Fruit fly (Drosophila melanogaster) whole organism, embryonic: ENCODE data around the gene Atg2.

ENCODE experiments used
- Atf-2 ChIP-seq: fragments of 200-800 bp; sonication (Bioruptor generic); optimal IDR thresholded peaks from 2 replicates; lab custom pipeline; 2016; ENCODE audit warnings: missing biosample characterization, missing genetic modification characterization
- Awh ChIP-seq: fragments of 200-800 bp; sonication (Bioruptor generic); IDR thresholded peaks from 2 replicates; pipeline ENCODE4, ENCODE4 v1.3.6; 2022; ENCODE audit warnings: missing biosample characterization, missing genetic modification characterization
- CG13287 ChIP-seq: fragments of 200-800 bp; sonication (Bioruptor generic); IDR thresholded peaks from 2 replicates; pipeline ENCODE4 v1.3.6; 2022; ENCODE audit warnings: missing biosample characterization, missing genetic modification characterization; ENCODE audit not compliant: partially characterized antibody
- CG15479 ChIP-seq: fragments of 200-800 bp; sonication (Bioruptor generic); optimal IDR thresholded peaks from 3 replicates; lab custom pipeline; 2019; ENCODE audit warnings: missing biosample characterization, mild to moderate bottlenecking, missing genetic modification characterization, moderate library complexity
- CG1603 ChIP-seq: fragments of 200-800 bp; sonication (Bioruptor generic); optimal IDR thresholded peaks from 2 replicates; lab custom pipeline; 2019; ENCODE audit warnings: missing biosample characterization, mild to moderate bottlenecking, missing genetic modification characterization, moderate library complexity
- CG17359 ChIP-seq: fragments of 200-800 bp; sonication (Bioruptor generic); optimal IDR thresholded peaks from 3 replicates; lab custom pipeline; 2018; ENCODE audit warnings: missing biosample characterization, mild to moderate bottlenecking, missing genetic modification characterization, moderate library complexity
- CG2129 ChIP-seq: fragments of 200-800 bp; sonication (Bioruptor generic); IDR thresholded peaks from 2 replicates; pipeline ENCODE4 v1.3.6; 2022; ENCODE audit warnings: missing biosample characterization, missing genetic modification characterization; ENCODE audit not compliant: partially characterized antibody
- CG30020 ChIP-seq: fragments of 200-800 bp; optimal IDR thresholded peaks from 2 replicates; lab custom pipeline; 2019; ENCODE audit warnings: missing biosample characterization, mild to moderate bottlenecking, missing genetic modification characterization, moderate library complexity
- CG32767 ChIP-seq: fragments of 200-800 bp; sonication (Bioruptor generic); IDR thresholded peaks from 2 replicates; pipeline ENCODE4 v1.3.6; 2022; ENCODE audit warnings: missing biosample characterization, missing genetic modification characterization
- CG3995 ChIP-seq: fragments of 200-800 bp; sonication (Bioruptor generic); optimal IDR thresholded peaks from 3 replicates; lab custom pipeline; 2016; ENCODE audit warnings: missing biosample characterization, missing genetic modification characterization
- CG5245 ChIP-seq: fragments of 200-800 bp; sonication (Bioruptor generic); optimal IDR thresholded peaks from 3 replicates; lab custom pipeline; 2016; ENCODE audit warnings: missing biosample characterization, missing genetic modification characterization
- CG7963 ChIP-seq: fragments of 200-800 bp; sonication (Bioruptor generic); IDR thresholded peaks from 3 replicates; pipeline ENCODE4 v1.3.6; 2022; ENCODE audit warnings: missing biosample characterization, missing genetic modification characterization; ENCODE audit not compliant: partially characterized antibody
- CG9797 ChIP-seq: fragments of 200-800 bp; sonication (Bioruptor generic); optimal IDR thresholded peaks from 3 replicates; lab custom pipeline; 2018; ENCODE audit warnings: missing biosample characterization, mild to moderate bottlenecking, missing genetic modification characterization
- CG9876 ChIP-seq: fragments of 200-800 bp; sonication (Bioruptor generic); optimal IDR thresholded peaks from 2 replicates; lab custom pipeline; 2016; ENCODE audit warnings: missing biosample characterization, missing genetic modification characterization
- Deaf1 ChIP-seq: fragments of 200-800 bp; optimal IDR thresholded peaks from 3 replicates; lab custom pipeline; 2019; ENCODE audit warnings: missing biosample characterization, mild to moderate bottlenecking, missing genetic modification characterization, moderate library complexity
- Dip3 ChIP-seq: fragments of 200-800 bp; sonication (Bioruptor generic); optimal IDR thresholded peaks from 3 replicates; lab custom pipeline; 2016; ENCODE audit warnings: missing biosample characterization, missing genetic modification characterization
- Dll ChIP-seq: fragments of 200-800 bp; sonication (Bioruptor generic); IDR thresholded peaks from 4 replicates; pipeline ENCODE4 v1.3.6; 2022; ENCODE audit warnings: missing biosample characterization, missing genetic modification characterization; ENCODE audit not compliant: partially characterized antibody
- Eip74EF ChIP-seq, 2 experiments: fragments of 200-800 bp in 1 of 2; fragments of >200 bp in 1 of 2; sonication (Bioruptor generic) in 1 of 2; optimal IDR thresholded peaks; 2 replicates each; lab custom pipeline; 2017 to 2019; ENCODE audit warnings: missing biosample characterization in 2 of 2, missing genetic modification characterization in 2 of 2, mild to moderate bottlenecking in 1 of 2, moderate library complexity in 1 of 2
- H15 ChIP-seq: fragments of 200-800 bp; sonication (Bioruptor generic); IDR thresholded peaks from 3 replicates; pipeline ENCODE4 v1.3.6; 2022; ENCODE audit warnings: missing biosample characterization, missing genetic modification characterization
- HLH3B ChIP-seq: fragments of 200-800 bp; sonication (Bioruptor generic); IDR thresholded peaks from 2 replicates; pipeline ENCODE4 v1.3.6; 2022; ENCODE audit warnings: missing biosample characterization, missing genetic modification characterization
- Kr ChIP-seq: fragments of 200-800 bp; sonication (Bioruptor generic); optimal IDR thresholded peaks from 2 replicates; lab custom pipeline; 2017; ENCODE audit warnings: missing biosample characterization, mild to moderate bottlenecking, missing genetic modification characterization
- Lhr ChIP-seq: fragments of 200-800 bp; sonication (Bioruptor generic); optimal IDR thresholded peaks from 3 replicates; lab custom pipeline; 2017; ENCODE audit warnings: mild to moderate bottlenecking, missing biosample characterization, missing genetic modification reagents, missing genetic modification characterization
- NC2β ChIP-seq: fragments of 200-800 bp; sonication (Bioruptor generic); optimal IDR thresholded peaks from 2 replicates; lab custom pipeline; 2016; ENCODE audit warnings: missing biosample characterization, missing genetic modification characterization
- Oli ChIP-seq: fragments of 200-800 bp; sonication (Bioruptor generic); optimal IDR thresholded peaks from 2 replicates; lab custom pipeline; 2018; ENCODE audit warnings: missing biosample characterization, mild to moderate bottlenecking, missing genetic modification characterization, moderate library complexity
- Side ChIP-seq: fragments of 200-800 bp; sonication (Bioruptor generic); optimal IDR thresholded peaks from 2 replicates; lab custom pipeline; 2016; ENCODE audit warnings: missing biosample characterization, missing genetic modification characterization
- Six4 ChIP-seq: fragments of 200-800 bp; sonication (Bioruptor generic); optimal IDR thresholded peaks from 2 replicates; lab custom pipeline; 2016; ENCODE audit warnings: missing biosample characterization, missing genetic modification characterization
- Sox102F ChIP-seq: fragments of 200-800 bp; sonication (Bioruptor generic); optimal IDR thresholded peaks from 2 replicates; lab custom pipeline; 2018; ENCODE audit warnings: missing biosample characterization, mild to moderate bottlenecking, missing genetic modification characterization, moderate library complexity
- Ssrp ChIP-seq: fragments of 200-800 bp; sonication (Bioruptor generic); optimal IDR thresholded peaks from 2 replicates; lab custom pipeline; 2018; ENCODE audit warnings: missing biosample characterization, mild to moderate bottlenecking, missing genetic modification characterization, moderate library complexity
- Stat92E ChIP-seq, 3 experiments: fragments of >200 bp in 2 of 3; fragments of 200-800 bp in 1 of 3; sonication (Bioruptor generic) in 1 of 3; optimal IDR thresholded peaks; 2 replicates each; lab custom pipeline; 2017 to 2019; ENCODE audit warnings: missing biosample characterization in 3 of 3, missing genetic modification characterization in 3 of 3, mild to moderate bottlenecking in 1 of 3, moderate library complexity in 1 of 3
- Tbp ChIP-seq: fragments of >200 bp; optimal IDR thresholded peaks from 2 replicates; lab custom pipeline; 2018; ENCODE audit warnings: missing biosample characterization, missing genetic modification characterization
- abd-A ChIP-seq: fragments of 200-800 bp; sonication (Bioruptor generic); optimal IDR thresholded peaks from 3 replicates; lab custom pipeline; 2019; ENCODE audit warnings: missing biosample characterization, mild to moderate bottlenecking, missing genetic modification characterization, moderate library complexity
- btn ChIP-seq: fragments of 200-800 bp; sonication (Bioruptor generic); optimal IDR thresholded peaks from 2 replicates; lab custom pipeline; 2016; ENCODE audit warnings: missing biosample characterization, missing genetic modification characterization
- dati ChIP-seq: fragments of 200-800 bp; sonication (Bioruptor generic); IDR thresholded peaks from 2 replicates; pipeline ENCODE4 v1.3.6; 2022; ENCODE audit warnings: missing biosample characterization, missing genetic modification characterization
- dmrt99B ChIP-seq: fragments of 200-800 bp; sonication (Bioruptor generic); optimal IDR thresholded peaks from 2 replicates; lab custom pipeline; 2018; ENCODE audit warnings: missing biosample characterization, mild to moderate bottlenecking, missing genetic modification characterization, moderate library complexity
- esg ChIP-seq: fragments of 200-800 bp; sonication (Bioruptor generic); conservative IDR thresholded peaks from 2 replicates; pipeline ENCODE4 v1.3.6; 2022; ENCODE audit warnings: missing biosample characterization, missing genetic modification characterization
- fd3F ChIP-seq: fragments of 200-800 bp; sonication (Bioruptor generic); optimal IDR thresholded peaks from 2 replicates; lab custom pipeline; 2018; ENCODE audit warnings: missing biosample characterization, mild to moderate bottlenecking, missing genetic modification characterization, moderate library complexity
- fd96Cb ChIP-seq: fragments of 200-800 bp; sonication (Bioruptor generic); optimal IDR thresholded peaks from 2 replicates; lab custom pipeline; 2018; ENCODE audit warnings: missing biosample characterization, mild to moderate bottlenecking, missing genetic modification characterization, moderate library complexity
- jing ChIP-seq: fragments of 200-800 bp; sonication (Bioruptor generic); optimal IDR thresholded peaks from 2 replicates; lab custom pipeline; 2018; ENCODE audit warnings: missing biosample characterization, mild to moderate bottlenecking, missing genetic modification characterization
- nau ChIP-seq: fragments of 200-800 bp; sonication (Bioruptor generic); optimal IDR thresholded peaks from 3 replicates; lab custom pipeline; 2017; ENCODE audit warnings: missing biosample characterization, mild to moderate bottlenecking, missing genetic modification characterization, missing genetic modification reagents
- peb ChIP-seq: fragments of 200-800 bp; sonication (Bioruptor generic); IDR thresholded peaks from 2 replicates; pipeline ENCODE4 v1.3.6; 2022; ENCODE audit warnings: missing biosample characterization, missing genetic modification characterization
- pho ChIP-seq: fragments of 200-800 bp; sonication (Bioruptor generic); optimal IDR thresholded peaks from 2 replicates; lab custom pipeline; 2016; ENCODE audit warnings: missing biosample characterization, missing genetic modification characterization
- prd ChIP-seq, 3 experiments: fragments of >200 bp in 2 of 3; fragments of 200-800 bp in 1 of 3; sonication (Bioruptor generic) in 1 of 3; optimal IDR thresholded peaks in 2 of 3; IDR thresholded peaks in 1 of 3; 2 replicates in 2 of 3; 3 replicates in 1 of 3; pipeline versions ENCODE4 v1.3.6 to Lab custom; 2017 to 2022; ENCODE audit warnings: missing biosample characterization in 1 of 3, missing genetic modification characterization in 1 of 3
- psq ChIP-seq: fragments of 200-800 bp; sonication (Bioruptor generic); optimal IDR thresholded peaks from 2 replicates; lab custom pipeline; 2017; ENCODE audit warnings: missing biosample characterization, missing genetic modification characterization
- sisA ChIP-seq: fragments of 200-800 bp; sonication (Bioruptor generic); IDR thresholded peaks from 2 replicates; pipeline ENCODE4 v1.3.6; 2022; ENCODE audit warnings: missing biosample characterization, missing genetic modification characterization
- tin ChIP-seq: fragments of 200-800 bp; sonication (Bioruptor generic); optimal IDR thresholded peaks from 3 replicates; lab custom pipeline; 2016; ENCODE audit warnings: missing biosample characterization, missing genetic modification characterization
- toy ChIP-seq: fragments of 200-800 bp; sonication (Bioruptor generic); IDR thresholded peaks from 2 replicates; pipeline ENCODE4 v1.3.6; 2022; ENCODE audit warnings: missing biosample characterization, missing genetic modification characterization
- ttk ChIP-seq: fragments of 200-800 bp; sonication (Bioruptor generic); IDR thresholded peaks from 2 replicates; pipeline ENCODE4 v2.1.2; 2022; ENCODE audit warnings: missing biosample characterization, missing genetic modification characterization
- twi ChIP-seq: fragments of 200-800 bp; optimal IDR thresholded peaks from 2 replicates; lab custom pipeline; 2019; ENCODE audit warnings: missing biosample characterization, mild to moderate bottlenecking, missing genetic modification characterization, moderate library complexity
- usp ChIP-seq: fragments of >200 bp; optimal IDR thresholded peaks from 2 replicates; lab custom pipeline; 2017; ENCODE audit warnings: missing biosample characterization, missing genetic modification characterization
- vvl ChIP-seq: fragments of 200-800 bp; sonication (Bioruptor generic); IDR thresholded peaks from 2 replicates; pipeline ENCODE4 v1.3.6; 2022; ENCODE audit warnings: missing biosample characterization, missing genetic modification characterization
- z ChIP-seq: fragments of 200-800 bp; sonication (Bioruptor generic); IDR thresholded peaks from 3 replicates; pipeline ENCODE4 v1.3.6; 2022; ENCODE audit warnings: missing biosample characterization, missing genetic modification characterization

The Atg2 gene

dm6 chr3L:2727023-2727422, 47.1 kb upstream of the Atg2 start (continued):
- no peak for TF ChIP-seq pho (GFP tag; lab: Kevin White, UChicago)
- TF ChIP-seq fd3F (GFP tag; lab: Kevin White, UChicago), result peak; percentile 26
- peak; percentile 66 for TF ChIP-seq HLH3B (GFP tag; lab: Robert Waterston, UW)
- no peak for TF ChIP-seq abd-A (tag; lab: Kevin White, UChicago)
- TF ChIP-seq CG7963 (GFP tag; lab: Robert Waterston, UW), result no peak
- TF ChIP-seq Oli, result peak; percentile 39
- no peak for TF ChIP-seq Dll (GFP tag; lab: Robert Waterston, UW)
- no peak for TF ChIP-seq CG9797 (GFP tag; lab: Kevin White, UChicago)
- no peak for TF ChIP-seq CG15479 (GFP tag; lab: Kevin White, UChicago)
- no peak for TF ChIP-seq tin (GFP tag; lab: Kevin White, UChicago)
- no peak for TF ChIP-seq NC2β (GFP tag; lab: Kevin White, UChicago)
- TF ChIP-seq CG5245 (GFP tag; lab: Kevin White, UChicago), result no peak
- TF ChIP-seq H15 (GFP tag; lab: Robert Waterston, UW), result peak; percentile 60; the same call in 2 of the 3 replicates
- TF ChIP-seq vvl (GFP tag; lab: Robert Waterston, UW), result peak; percentile 72
- TF ChIP-seq CG17359 (tag; lab: Kevin White, UChicago), result no peak
- no peak for TF ChIP-seq Stat92E (GFP tag; optimal IDR thresholded peaks at IDR 0.05; lab: Kevin White, UChicago)
- TF ChIP-seq esg (GFP tag; lab: Robert Waterston, UW), result peak; percentile 64
- no peak for TF ChIP-seq twi
- no peak for TF ChIP-seq btn (GFP tag; lab: Kevin White, UChicago)
- TF ChIP-seq jing (GFP tag; lab: Kevin White, UChicago), result no peak
- no peak for TF ChIP-seq nau (GFP tag; lab: Kevin White, UChicago)
- no peak for TF ChIP-seq Kr (GFP tag; lab: Kevin White, UChicago)
- TF ChIP-seq Side (GFP tag; lab: Kevin White, UChicago), result no peak
- no peak for TF ChIP-seq prd (optimal IDR thresholded peaks at IDR 0.05; lab: Kevin White, UChicago)
- peak; percentile 80 for TF ChIP-seq prd (GFP tag; IDR thresholded peaks at IDR 0.05; lab: Robert Waterston, UW)
- TF ChIP-seq CG13287 (GFP tag; lab: Robert Waterston, UW), result no peak
- no peak for TF ChIP-seq peb (GFP tag; lab: Robert Waterston, UW)
- no peak for TF ChIP-seq Tbp (GFP tag; lab: Kevin White, UChicago)
- TF ChIP-seq CG2129, result no peak
- no peak for TF ChIP-seq Sox102F (GFP tag; lab: Kevin White, UChicago)
- TF ChIP-seq Ssrp (tag; lab: Kevin White, UChicago), result peak; percentile 6
- no peak for TF ChIP-seq dmrt99B (tag; lab: Kevin White, UChicago)
- no peak for TF ChIP-seq Lhr
- no peak for TF ChIP-seq z
- TF ChIP-seq CG1603 (tag; lab: Kevin White, UChicago), result no peak
- no peak for TF ChIP-seq CG30020 (tag; lab: Kevin White, UChicago)
- TF ChIP-seq CG32767 (GFP tag; lab: Robert Waterston, UW), result peak; percentile 44; the same call in 1 of the 2 replicates
- TF ChIP-seq Atf-2 (GFP tag; lab: Kevin White, UChicago), result no peak
- no peak for TF ChIP-seq sisA
- no peak for TF ChIP-seq CG9876
- peak; percentile 37; the same call in 1 of the 2 replicates for TF ChIP-seq ttk
- no peak for TF ChIP-seq Dip3 (GFP tag; lab: Kevin White, UChicago)
- no peak for TF ChIP-seq dati (GFP tag; lab: Robert Waterston, UW)
- TF ChIP-seq Eip74EF (GFP tag; optimal IDR thresholded peaks at IDR 0.05; lab: Kevin White, UChicago), result no peak
- peak; percentile 45; the same call in 1 of the 2 replicates for TF ChIP-seq Awh (GFP tag; lab: Robert Waterston, UW)
- no peak for TF ChIP-seq toy
- TF ChIP-seq Six4 (GFP tag; lab: Kevin White, UChicago), result no peak
- no peak for TF ChIP-seq psq (GFP tag; lab: Kevin White, UChicago)
- no peak for TF ChIP-seq Deaf1
- TF ChIP-seq usp (GFP tag; lab: Kevin White, UChicago), result no peak
- no peak for TF ChIP-seq CG3995
- no peak for TF ChIP-seq fd96Cb (tag; lab: Kevin White, UChicago)
